Worm (Caenorhabditis elegans): ENCODE data around the gene arrd-1.

Gene arrd-1

DNA sequence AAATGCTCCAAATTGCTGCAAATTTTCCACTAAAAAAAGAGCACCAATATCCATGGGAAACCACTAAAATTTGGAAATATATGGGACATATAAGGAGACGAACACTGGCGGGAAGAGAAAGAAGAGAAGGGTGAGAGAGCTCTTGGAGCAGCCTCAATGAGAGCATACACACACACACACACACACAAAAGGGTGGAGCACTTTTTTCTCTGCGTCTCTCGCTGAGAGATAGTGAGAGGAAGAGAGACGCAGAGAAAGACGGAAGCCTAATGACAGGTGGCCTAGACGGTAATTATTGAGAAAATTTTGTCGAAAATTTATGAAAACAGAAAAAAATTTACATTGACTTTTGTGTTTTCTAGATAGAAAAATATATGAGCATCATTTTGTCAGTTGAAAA lies 4.8 kb upstream of the arrd-1 start (continued):
- TF ChIP-seq sptf-1 (tag; optimal IDR thresholded peaks at IDR 0.05) (no peak), vab-15 (tag; optimal IDR thresholded peaks at IDR 0.05) (no peak), fkh-10 (GFP tag; optimal IDR thresholded peaks at IDR 0.05) (no peak), isw-1 (GFP tag; IDR thresholded peaks at IDR 0.05) (no peak), jun-1 (tag; optimal IDR thresholded peaks at IDR 0.05) (no peak), ama-1 (optimal IDR thresholded peaks at IDR 0.05) (no peak), ceh-90 (tag; optimal IDR thresholded peaks at IDR 0.05) (no peak), nhr-20 (tag; optimal IDR thresholded peaks at IDR 0.05) (no peak), alr-1 (tag; optimal IDR thresholded peaks at IDR 0.05; ENCODE audit: borderline replicate concordance) (no peak), ceh-88 (GFP tag; IDR thresholded peaks at IDR 0.05) (no peak), lin-35 (GFP tag; optimal IDR thresholded peaks at IDR 0.05) (peak in 1 of 2 experiments; percentile 35), fkh-4 (tag; optimal IDR thresholded peaks at IDR 0.05; ENCODE audit: borderline replicate concordance) (no peak), pag-3 (tag; optimal IDR thresholded peaks at IDR 0.05; ENCODE audit: borderline replicate concordance, insufficient read depth) (no peak), efl-3 (GFP tag; optimal IDR thresholded peaks at IDR 0.05) (no peak), ztf-11 (tag; optimal IDR thresholded peaks at IDR 0.05) (no peak), lir-3 (tag; optimal IDR thresholded peaks at IDR 0.05; ENCODE audit: poor library complexity) (no peak), lin-39 (tag; optimal IDR thresholded peaks at IDR 0.05) (no peak), ztf-4 (tag; optimal IDR thresholded peaks at IDR 0.05) (no peak), ets-5 (GFP tag; IDR thresholded peaks at IDR 0.05) (no peak), sup-37 (GFP tag; optimal IDR thresholded peaks at IDR 0.05) (no peak), snpc-4 (tag; optimal IDR thresholded peaks at IDR 0.05) (no peak), nhr-28 (tag; optimal IDR thresholded peaks at IDR 0.05) (no peak), elt-3 (tag; optimal IDR thresholded peaks at IDR 0.05) (no peak), Y116A8C.19 (tag; optimal IDR thresholded peaks at IDR 0.05; ENCODE audit: borderline replicate concordance) (no peak), nhr-76 (tag; optimal IDR thresholded peaks at IDR 0.05) (no peak), hpl-2 (GFP tag; optimal IDR thresholded peaks at IDR 0.05) (no peak), nhr-19 (GFP tag; conservative IDR thresholded peaks at IDR 0.05) (no peak), ceh-8 (GFP tag; optimal IDR thresholded peaks at IDR 0.05) (no peak), unc-86 (tag; optimal IDR thresholded peaks at IDR 0.05) (no peak), unc-98 (GFP tag; IDR thresholded peaks at IDR 0.05) (no peak), dpl-1 (GFP tag; optimal IDR thresholded peaks at IDR 0.05) (peak in 1 of 3 experiments; percentile 8), aha-1 (tag; optimal IDR thresholded peaks at IDR 0.05) (no peak), unc-30 (tag; optimal IDR thresholded peaks at IDR 0.05) (no peak), xbp-1 (tag; optimal IDR thresholded peaks at IDR 0.05) (peak; percentile 28), tbx-2 (tag; optimal IDR thresholded peaks at IDR 0.05) (no peak), mdl-1 (tag; optimal IDR thresholded peaks at IDR 0.05) (no peak), mef-2 (tag; optimal IDR thresholded peaks at IDR 0.05) (no peak), zag-1 (tag; optimal IDR thresholded peaks at IDR 0.05) (no peak), hlh-4 (tag; optimal IDR thresholded peaks at IDR 0.05) (no peak), irx-1 (tag; optimal IDR thresholded peaks at IDR 0.05) (no peak), rnt-1 (tag; optimal IDR thresholded peaks at IDR 0.05) (peak; percentile 54), tlp-1 (tag; optimal IDR thresholded peaks at IDR 0.05) (no peak), fkh-8 (tag; optimal IDR thresholded peaks at IDR 0.05) (peak; percentile 13), mep-1 (tag; optimal IDR thresholded peaks at IDR 0.05) (no peak), hlh-17 (GFP tag; optimal IDR thresholded peaks at IDR 0.05; ENCODE audit: borderline replicate concordance) (no peak), elt-2 (tag; optimal IDR thresholded peaks at IDR 0.05) (no peak), skn-1 (tag; optimal IDR thresholded peaks at IDR 0.05) (peak; percentile 16), egl-13 (tag; optimal IDR thresholded peaks at IDR 0.05) (no peak), grh-1 (GFP tag; IDR thresholded peaks at IDR 0.05) (no peak), nhr-12 (tag; optimal IDR thresholded peaks at IDR 0.05) (no peak), ceh-63 (GFP tag; optimal IDR thresholded peaks at IDR 0.05) (no peak), nhr-11 (tag; optimal IDR thresholded peaks at IDR 0.05) (no peak)

Measured in whole organism, L1 larva.